Fruit fly (Drosophila melanogaster) whole organism: ENCODE data around the gene CG34057.

ENCODE experiments used
- CG8478 ChIP-seq: fragments of >200 bp; optimal IDR thresholded peaks from 2 replicates; lab custom pipeline; 2018; ENCODE audit warnings: inconsistent platforms
- Dll ChIP-seq: fragments of >200 bp; optimal IDR thresholded peaks from 2 replicates; lab custom pipeline; 2017
- usp ChIP-seq: fragments of >200 bp; optimal IDR thresholded peaks from 2 replicates; lab custom pipeline; 2017; ENCODE audit warnings: missing biosample characterization, missing genetic modification characterization, mixed read lengths

- TF ChIP-seq usp (GFP tag; lab: Kevin White, UChicago), result no peak
- TF ChIP-seq CG8478 (lab: Kevin White, UChicago), result no peak
- no peak for TF ChIP-seq Dll
These were observed 15.5 kb downstream of the CG34057 start for dm6 chr3L:912406-913369.
